Fruit fly (Drosophila melanogaster): Measurements from ENCODE around the gene bdl.
A peak's percentile ranks its signal among the peaks of the same experiment; 100 is the strongest.

The bdl gene

DNA sequence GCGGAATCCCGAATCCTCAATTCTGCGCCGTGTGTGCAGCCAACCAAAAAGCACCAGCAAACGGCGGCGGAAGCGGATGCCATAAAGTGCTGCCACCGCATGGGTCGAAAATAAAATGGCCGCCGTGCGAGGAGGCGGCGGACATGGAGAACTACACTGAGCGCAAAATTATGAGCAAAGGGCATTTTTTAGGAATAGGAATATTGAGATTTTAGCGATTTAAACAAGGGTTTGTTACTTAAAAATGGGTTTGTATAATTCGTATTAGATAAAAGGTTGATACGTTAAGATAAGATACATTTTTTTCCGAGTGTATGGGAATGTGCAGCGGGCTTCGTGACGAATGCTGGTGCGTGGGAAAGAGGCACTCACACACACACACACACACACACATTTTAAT is 31.8 kb upstream of the bdl start (continued):
- no peak for TF ChIP-seq MTF-1 (GFP tag; optimal IDR thresholded peaks at IDR 0.05; ENCODE audit: borderline replicate concordance)
- peak; percentile 40 for TF ChIP-seq HHEX (GFP tag; optimal IDR thresholded peaks at IDR 0.05)
- TF ChIP-seq sna (GFP tag; IDR thresholded peaks at IDR 0.05; ENCODE audit: partially characterized antibody), result no peak
- no peak for TF ChIP-seq NC2β (GFP tag; optimal IDR thresholded peaks at IDR 0.05)
- TF ChIP-seq CG11093 (GFP tag; IDR thresholded peaks at IDR 0.05), result no peak
- no peak for TF ChIP-seq CG12942 (GFP tag; optimal IDR thresholded peaks at IDR 0.05)
- TF ChIP-seq CG9727 (GFP tag; optimal IDR thresholded peaks at IDR 0.05), result peak; percentile 30
- TF ChIP-seq unc-4 (GFP tag; IDR thresholded peaks at IDR 0.05; ENCODE audit: partially characterized antibody), result no peak
- TF ChIP-seq CG15269 (tag; optimal IDR thresholded peaks at IDR 0.05), result peak; percentile 46
- no peak for TF ChIP-seq peb (GFP tag; IDR thresholded peaks at IDR 0.05)
- no peak for TF ChIP-seq nau (GFP tag; optimal IDR thresholded peaks at IDR 0.05)
- TF ChIP-seq CG4360 (GFP tag; IDR thresholded peaks at IDR 0.05), result no peak
- TF ChIP-seq jumu (GFP tag; optimal IDR thresholded peaks at IDR 0.05), result no peak
- peak; percentile 13 for TF ChIP-seq CG10654 (GFP tag; optimal IDR thresholded peaks at IDR 0.05)
- no peak; the same call in 1 of the 2 replicates for TF ChIP-seq CG32532 (GFP tag; IDR thresholded peaks at IDR 0.05)
- TF ChIP-seq CG1832 (GFP tag; optimal IDR thresholded peaks at IDR 0.05), result no peak
- TF ChIP-seq CG10321 (GFP tag; IDR thresholded peaks at IDR 0.05), result no peak
- TF ChIP-seq sqz (GFP tag; optimal IDR thresholded peaks at IDR 0.05), result no peak
- TF ChIP-seq NC2α (GFP tag; optimal IDR thresholded peaks at IDR 0.05), result no peak
- no peak for TF ChIP-seq fd102C (GFP tag; optimal IDR thresholded peaks at IDR 0.05)
- no peak for TF ChIP-seq chm (GFP tag; IDR thresholded peaks at IDR 0.05)
- no peak for TF ChIP-seq Hey (tag; optimal IDR thresholded peaks at IDR 0.05)
- no peak for TF ChIP-seq CG31224 (GFP tag; IDR thresholded peaks at IDR 0.05)
- TF ChIP-seq NK7.1 (GFP tag; optimal IDR thresholded peaks at IDR 0.05), result no peak
- TF ChIP-seq CG43689 (GFP tag; IDR thresholded peaks at IDR 0.05), result no peak
- TF ChIP-seq ERR (GFP tag; optimal IDR thresholded peaks at IDR 0.05), result no peak
- TF ChIP-seq CG5245 (GFP tag; optimal IDR thresholded peaks at IDR 0.05), result peak; percentile 15
- TF ChIP-seq schlank (tag; optimal IDR thresholded peaks at IDR 0.05), result no peak
- TF ChIP-seq ac (GFP tag; optimal IDR thresholded peaks at IDR 0.05), result no peak
- TF ChIP-seq kni (GFP tag; optimal IDR thresholded peaks at IDR 0.05), result no peak
- TF ChIP-seq Neu2 (GFP tag; optimal IDR thresholded peaks at IDR 0.05; ENCODE audit: borderline replicate concordance), result no peak
- no peak for TF ChIP-seq salm (tag; optimal IDR thresholded peaks at IDR 0.05)
- no peak for TF ChIP-seq CkIIα-i1 (GFP tag; IDR thresholded peaks at IDR 0.05)
- TF ChIP-seq CG13894 (tag; optimal IDR thresholded peaks at IDR 0.05), result no peak
- no peak for TF ChIP-seq CG12744 (GFP tag; optimal IDR thresholded peaks at IDR 0.05)
- TF ChIP-seq CG12299 (tag; optimal IDR thresholded peaks at IDR 0.05), result no peak
- no peak for TF ChIP-seq CG1792 (GFP tag; optimal IDR thresholded peaks at IDR 0.05)
- no peak for TF ChIP-seq ttk (GFP tag; IDR thresholded peaks at IDR 0.05)
- TF ChIP-seq gem (tag; optimal IDR thresholded peaks at IDR 0.05), result peak; percentile 48
- TF ChIP-seq CG11398 (GFP tag; optimal IDR thresholded peaks at IDR 0.05), result no peak
- TF ChIP-seq CG15696 (tag; optimal IDR thresholded peaks at IDR 0.05), result peak; percentile 25
- TF ChIP-seq CG9215 (GFP tag; IDR thresholded peaks at IDR 0.05), result no peak; the same call in 1 of the 2 replicates
- peak; percentile 50 for TF ChIP-seq Fer1 (GFP tag; optimal IDR thresholded peaks at IDR 0.05)
- no peak for TF ChIP-seq Mrtf (GFP tag; IDR thresholded peaks at IDR 0.05)
- no peak for TF ChIP-seq CG2712 (tag; optimal IDR thresholded peaks at IDR 0.05)
- TF ChIP-seq CG6683 (GFP tag; optimal IDR thresholded peaks at IDR 0.05), result no peak
- no peak for TF ChIP-seq pan (optimal IDR thresholded peaks at IDR 0.05)
- TF ChIP-seq pan (GFP tag; optimal IDR thresholded peaks at IDR 0.05 in 1 of 2, IDR thresholded peaks at IDR 0.05 in 1 of 2), result peak in 1 of 2 experiments; percentile 28
- TF ChIP-seq Side (GFP tag; optimal IDR thresholded peaks at IDR 0.05), result no peak
- TF ChIP-seq lab (GFP tag; optimal IDR thresholded peaks at IDR 0.05), result peak; percentile 59
- no peak for TF ChIP-seq mam (GFP tag; optimal IDR thresholded peaks at IDR 0.05)
- peak; percentile 11 for TF ChIP-seq CG6254 (GFP tag; optimal IDR thresholded peaks at IDR 0.05)

Data from whole organism, embryonic.